Worm (Caenorhabditis elegans): Measurements from ENCODE around the gene F17H10.4.

Gene F17H10.4

DNA sequence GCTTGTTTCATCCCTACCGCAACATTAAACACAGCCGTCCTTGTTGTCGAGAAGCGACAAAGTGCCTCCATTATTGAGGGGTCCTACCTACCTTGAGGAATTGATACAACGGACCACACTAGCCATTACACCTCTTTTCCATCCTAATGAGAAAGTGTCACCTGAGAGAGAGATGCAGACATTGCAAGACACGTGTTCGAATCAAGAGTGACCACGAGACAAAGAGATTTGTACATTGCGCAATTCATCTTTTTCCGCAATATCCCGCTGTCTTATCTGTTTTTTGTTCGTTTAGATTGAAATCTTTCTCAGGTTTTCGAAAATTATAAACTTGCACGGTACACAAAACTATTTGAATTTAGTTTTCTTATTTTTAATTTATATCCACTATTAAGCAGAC is 42.8 kb upstream of the F17H10.4 start:
- no peak for TF ChIP-seq egl-27 (tag; optimal IDR thresholded peaks at IDR 0.05)
- peak; percentile 53 for TF ChIP-seq nhr-11 (tag; optimal IDR thresholded peaks at IDR 0.05)
- TF ChIP-seq hlh-30 (tag; optimal IDR thresholded peaks at IDR 0.05; ENCODE audit: insufficient read depth): peak; percentile 95
- no peak for TF ChIP-seq nhr-6 (tag; optimal IDR thresholded peaks at IDR 0.05)
- TF ChIP-seq D1046.2 (GFP tag; IDR thresholded peaks at IDR 0.05): no peak
- TF ChIP-seq daf-8 (GFP tag; IDR thresholded peaks at IDR 0.05): no peak
- peak in 1 of 2 experiments; percentile 2 for TF ChIP-seq daf-16 (GFP tag; optimal IDR thresholded peaks at IDR 0.05)
- TF ChIP-seq daf-16 (tag; optimal IDR thresholded peaks at IDR 0.05): no peak
- peak; percentile 92 for TF ChIP-seq mxl-3 (GFP tag; optimal IDR thresholded peaks at IDR 0.05)
- TF ChIP-seq ceh-82 (tag; optimal IDR thresholded peaks at IDR 0.05): no peak
- peak; percentile 63 for TF ChIP-seq hlh-11 (tag; optimal IDR thresholded peaks at IDR 0.05)
- TF ChIP-seq nhr-28 (tag; optimal IDR thresholded peaks at IDR 0.05): peak; percentile 26
- TF ChIP-seq ZK546.5 (tag; optimal IDR thresholded peaks at IDR 0.05): no peak
- TF ChIP-seq mdl-1 (tag; optimal IDR thresholded peaks at IDR 0.05): peak in 1 of 2 experiments; percentile 81

DNA sequence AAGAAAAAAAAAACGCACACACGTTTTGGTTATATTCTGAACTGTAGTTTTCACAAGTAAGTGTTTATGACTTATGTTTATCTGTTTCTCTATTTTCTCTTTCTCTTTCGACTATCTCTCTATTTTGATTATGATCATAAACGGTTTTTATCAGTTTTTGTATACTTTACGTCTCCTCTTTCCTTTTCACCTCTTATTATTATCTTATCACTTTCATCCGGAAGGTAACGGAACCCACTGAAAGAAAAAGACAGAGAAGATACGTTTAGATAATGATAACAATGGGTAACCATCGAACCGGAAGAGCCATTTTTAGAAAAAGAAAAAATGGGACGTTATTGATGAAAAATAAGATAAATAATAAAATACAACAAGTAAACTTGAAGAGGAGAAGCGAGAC is 39.4 kb upstream of the F17H10.4 start:
- TF ChIP-seq vab-7 (GFP tag; IDR thresholded peaks at IDR 0.05) (no peak), aly-2 (tag; optimal IDR thresholded peaks at IDR 0.05) (no peak), Y75B8A.6 (GFP tag; IDR thresholded peaks at IDR 0.05) (no peak), lsy-2 (tag; optimal IDR thresholded peaks at IDR 0.05) (peak in 1 of 2 experiments; percentile 49), duxl-1 (tag; optimal IDR thresholded peaks at IDR 0.05; ENCODE audit: poor library complexity) (no peak), ZK546.5 (tag; optimal IDR thresholded peaks at IDR 0.05) (no peak), pha-4 (GFP tag; IDR thresholded peaks at IDR 0.05) (no peak), pha-4 (tag; optimal IDR thresholded peaks at IDR 0.05) (no peak), ama-1 (optimal IDR thresholded peaks at IDR 0.05) (no peak), egl-43 (GFP tag; IDR thresholded peaks at IDR 0.05) (no peak), zfp-2 (tag; optimal IDR thresholded peaks at IDR 0.05) (no peak), F37D6.2 (tag; optimal IDR thresholded peaks at IDR 0.05) (no peak), hlh-11 (tag; optimal IDR thresholded peaks at IDR 0.05) (peak; percentile 85), dmd-8 (GFP tag; IDR thresholded peaks at IDR 0.05) (no peak), egl-27 (tag; optimal IDR thresholded peaks at IDR 0.05) (no peak), ceh-82 (tag; optimal IDR thresholded peaks at IDR 0.05) (no peak), mxl-2 (GFP tag; conservative IDR thresholded peaks at IDR 0.05) (no peak), F44E2.7 (GFP tag; IDR thresholded peaks at IDR 0.05) (no peak), F26F4.8 (GFP tag; conservative IDR thresholded peaks at IDR 0.05) (no peak), daf-16 (GFP tag; optimal IDR thresholded peaks at IDR 0.05) (peak in 1 of 2 experiments; percentile 59), daf-16 (tag; optimal IDR thresholded peaks at IDR 0.05) (peak; percentile 98), T26A8.4 (GFP tag; IDR thresholded peaks at IDR 0.05) (no peak), daf-19 (GFP tag; conservative IDR thresholded peaks at IDR 0.05) (no peak), nhr-77 (tag; optimal IDR thresholded peaks at IDR 0.05) (peak; percentile 80), nhr-6 (tag; optimal IDR thresholded peaks at IDR 0.05) (no peak), nhr-76 (tag; optimal IDR thresholded peaks at IDR 0.05) (no peak), nhr-48 (tag; optimal IDR thresholded peaks at IDR 0.05) (peak; percentile 63), sdz-12 (GFP tag; optimal IDR thresholded peaks at IDR 0.05) (no peak), tra-1 (GFP tag; IDR thresholded peaks at IDR 0.05) (peak; percentile 77; the same call in 1 of the 2 replicates), pqm-1 (tag; optimal IDR thresholded peaks at IDR 0.05) (peak; percentile 100), zag-1 (tag; optimal IDR thresholded peaks at IDR 0.05) (no peak), ztf-7 (tag; optimal IDR thresholded peaks at IDR 0.05) (no peak), gei-8 (GFP tag; optimal IDR thresholded peaks at IDR 0.05) (no peak), nhr-41 (GFP tag; IDR thresholded peaks at IDR 0.05) (no peak), ceh-44 (GFP tag; IDR thresholded peaks at IDR 0.05) (no peak), T20F7.1 (GFP tag; optimal IDR thresholded peaks at IDR 0.05) (no peak), nhr-237 (tag; optimal IDR thresholded peaks at IDR 0.05) (no peak), mep-1 (tag; optimal IDR thresholded peaks at IDR 0.05) (peak; percentile 45), zip-11 (GFP tag; IDR thresholded peaks at IDR 0.05) (no peak), hif-1 (tag; optimal IDR thresholded peaks at IDR 0.05) (no peak), dmd-6 (GFP tag; IDR thresholded peaks at IDR 0.05) (peak; percentile 84), spr-3 (GFP tag; optimal IDR thresholded peaks at IDR 0.05) (no peak), tag-97 (GFP tag; IDR thresholded peaks at IDR 0.05) (no peak), dve-1 (tag; optimal IDR thresholded peaks at IDR 0.05; ENCODE audit: insufficient read depth) (peak; percentile 97)

Measured in whole organism, L4 larva.